Fruit fly (Drosophila melanogaster) whole organism, embryonic: ENCODE results near the gene ppk13.
A peak's percentile ranks its signal among the peaks of the same experiment; 100 is the strongest.

Source experiments
- Bteb2 ChIP-seq: fragments of 200-800 bp; sonication (Bioruptor generic); optimal IDR thresholded peaks from 2 replicates; lab custom pipeline; 2016; ENCODE audit warnings: missing biosample characterization, missing genetic modification characterization
- CG10543 ChIP-seq: fragments of 200-800 bp; sonication (Bioruptor generic); optimal IDR thresholded peaks from 3 replicates; lab custom pipeline; 2017; ENCODE audit warnings: missing biosample characterization, mild to moderate bottlenecking, missing genetic modification characterization, moderate library complexity
- CG10565 ChIP-seq: fragments of 200-800 bp; sonication (Bioruptor generic); optimal IDR thresholded peaks from 3 replicates; lab custom pipeline; 2016; ENCODE audit warnings: missing biosample characterization, mild to moderate bottlenecking, missing genetic modification characterization
- CG13894 ChIP-seq: fragments of 200-800 bp; sonication (Bioruptor generic); optimal IDR thresholded peaks from 3 replicates; lab custom pipeline; 2018; ENCODE audit warnings: missing biosample characterization, mild to moderate bottlenecking, missing genetic modification characterization, moderate library complexity
- CG17385 ChIP-seq: fragments of 200-800 bp; sonication (Bioruptor generic); optimal IDR thresholded peaks from 3 replicates; lab custom pipeline; 2018; ENCODE audit warnings: missing biosample characterization, mild to moderate bottlenecking, missing genetic modification characterization
- CG1832 ChIP-seq: fragments of 200-800 bp; sonication (Bioruptor generic); optimal IDR thresholded peaks from 2 replicates; lab custom pipeline; 2017; ENCODE audit warnings: missing biosample characterization, mild to moderate bottlenecking, missing genetic modification characterization, inconsistent platforms
- CG2202 ChIP-seq: fragments of 200-800 bp; sonication (Bioruptor generic); optimal IDR thresholded peaks from 2 replicates; lab custom pipeline; 2018; ENCODE audit warnings: missing biosample characterization, mild to moderate bottlenecking, missing genetic modification characterization
- CG33213 ChIP-seq: fragments of 200-800 bp; sonication (Bioruptor generic); optimal IDR thresholded peaks from 3 replicates; lab custom pipeline; 2016; ENCODE audit warnings: missing biosample characterization, missing genetic modification characterization
- CG7839 ChIP-seq: fragments of 200-800 bp; sonication (Bioruptor generic); optimal IDR thresholded peaks from 3 replicates; lab custom pipeline; 2018; ENCODE audit warnings: missing biosample characterization, mild to moderate bottlenecking, missing genetic modification characterization, moderate library complexity
- CG9797 ChIP-seq: fragments of 200-800 bp; sonication (Bioruptor generic); optimal IDR thresholded peaks from 3 replicates; lab custom pipeline; 2018; ENCODE audit warnings: missing biosample characterization, mild to moderate bottlenecking, missing genetic modification characterization
- D19A ChIP-seq: fragments of 200-800 bp; optimal IDR thresholded peaks from 3 replicates; lab custom pipeline; 2019; ENCODE audit warnings: missing biosample characterization, mild to moderate bottlenecking, missing genetic modification characterization, moderate library complexity
- Dbx ChIP-seq: fragments of 200-800 bp; sonication (Bioruptor generic); IDR thresholded peaks from 3 replicates; pipeline ENCODE4 v1.3.6; 2022; ENCODE audit warnings: missing biosample characterization, missing genetic modification characterization
- E2f1 ChIP-seq: fragments of 200-800 bp; sonication (Bioruptor generic); IDR thresholded peaks from 2 replicates; pipeline ENCODE4 v1.3.6; 2022; ENCODE audit warnings: missing biosample characterization, missing genetic modification characterization
- Fer1 ChIP-seq: fragments of 200-800 bp; sonication (Bioruptor generic); optimal IDR thresholded peaks from 2 replicates; lab custom pipeline; 2017; ENCODE audit warnings: missing biosample characterization, mild to moderate bottlenecking, missing genetic modification characterization
- HHEX ChIP-seq: fragments of 200-800 bp; sonication (Bioruptor generic); optimal IDR thresholded peaks from 3 replicates; lab custom pipeline; 2017; ENCODE audit warnings: missing biosample characterization, mild to moderate bottlenecking, missing genetic modification characterization, missing genetic modification reagents
- HLH4C ChIP-seq: fragments of 200-800 bp; sonication (Bioruptor generic); IDR thresholded peaks from 3 replicates; pipeline ENCODE4 v1.3.6; 2022; ENCODE audit warnings: missing biosample characterization, missing genetic modification characterization; ENCODE audit not compliant: partially characterized antibody
- HLHmδ ChIP-seq: fragments of 200-800 bp; sonication (Bioruptor generic); optimal IDR thresholded peaks from 2 replicates; lab custom pipeline; 2018; ENCODE audit warnings: missing biosample characterization, mild to moderate bottlenecking, missing genetic modification characterization, moderate library complexity
- Hey ChIP-seq: fragments of 200-800 bp; sonication (Bioruptor generic); optimal IDR thresholded peaks from 3 replicates; lab custom pipeline; 2018; ENCODE audit warnings: missing biosample characterization, mild to moderate bottlenecking, missing genetic modification characterization
- NFAT ChIP-seq: fragments of 200-800 bp; sonication (Bioruptor generic); IDR thresholded peaks from 2 replicates; pipeline ENCODE4 v1.3.6; 2022; ENCODE audit warnings: missing biosample characterization, missing genetic modification characterization
- Nf-YA ChIP-seq: fragments of 200-800 bp; sonication (Bioruptor generic); IDR thresholded peaks from 2 replicates; pipeline ENCODE4 v1.3.6; 2022; ENCODE audit warnings: missing biosample characterization, missing genetic modification characterization
- ara ChIP-seq: fragments of 200-800 bp; sonication (Bioruptor generic); IDR thresholded peaks from 2 replicates; pipeline ENCODE4 v1.3.6; 2022; ENCODE audit warnings: missing biosample characterization, missing genetic modification characterization
- cad ChIP-seq: fragments of >200 bp; optimal IDR thresholded peaks from 2 replicates; lab custom pipeline; 2017; ENCODE audit warnings: missing biosample characterization, missing genetic modification characterization
- chif ChIP-seq, 2 experiments: fragments of 200-800 bp; sonication (Bioruptor generic); optimal IDR thresholded peaks; 3 replicates each; lab custom pipeline; 2016; ENCODE audit warnings: missing biosample characterization in 2 of 2, missing genetic modification characterization in 2 of 2
- crol ChIP-seq: fragments of 200-800 bp; sonication (Bioruptor generic); IDR thresholded peaks from 2 replicates; pipeline ENCODE4 v1.3.6; 2022; ENCODE audit warnings: missing biosample characterization, missing genetic modification characterization
- gem ChIP-seq: fragments of 200-800 bp; sonication (Bioruptor generic); optimal IDR thresholded peaks from 2 replicates; lab custom pipeline; 2019; ENCODE audit warnings: missing biosample characterization, mild to moderate bottlenecking, missing genetic modification characterization, moderate library complexity
- kni ChIP-seq: fragments of 200-800 bp; sonication (Bioruptor generic); optimal IDR thresholded peaks from 3 replicates; lab custom pipeline; 2017; ENCODE audit warnings: mild to moderate bottlenecking, missing biosample characterization, missing genetic modification reagents, missing genetic modification characterization
- lov ChIP-seq, 2 experiments: fragments of 200-800 bp in 1 of 2; fragments of >200 bp in 1 of 2; sonication (Bioruptor generic) in 1 of 2; IDR thresholded peaks in 1 of 2; optimal IDR thresholded peaks in 1 of 2; 2 replicates in 1 of 2; 3 replicates in 1 of 2; pipeline versions ENCODE4 v1.3.6 to Lab custom; 2017 to 2022; ENCODE audit warnings: missing biosample characterization in 1 of 2, missing genetic modification characterization in 1 of 2
- mirr ChIP-seq: fragments of 200-800 bp; sonication (Bioruptor generic); optimal IDR thresholded peaks from 3 replicates; lab custom pipeline; 2018; ENCODE audit warnings: missing biosample characterization, mild to moderate bottlenecking, missing genetic modification characterization
- pho ChIP-seq: fragments of 200-800 bp; sonication (Bioruptor generic); optimal IDR thresholded peaks from 2 replicates; lab custom pipeline; 2016; ENCODE audit warnings: missing biosample characterization, missing genetic modification characterization
- sob ChIP-seq: fragments of 200-800 bp; sonication (Bioruptor generic); IDR thresholded peaks from 2 replicates; pipeline ENCODE4 v1.3.6; 2022; ENCODE audit warnings: missing biosample characterization, missing genetic modification characterization
- tin ChIP-seq: fragments of 200-800 bp; sonication (Bioruptor generic); optimal IDR thresholded peaks from 3 replicates; lab custom pipeline; 2016; ENCODE audit warnings: missing biosample characterization, missing genetic modification characterization
- tio ChIP-seq: fragments of 200-800 bp; sonication (Bioruptor generic); optimal IDR thresholded peaks from 2 replicates; lab custom pipeline; 2017; ENCODE audit warnings: missing biosample characterization, missing genetic modification characterization, inconsistent platforms
- tll ChIP-seq, 2 experiments: fragments of 200-800 bp in 1 of 2; fragments of >200 bp in 1 of 2; sonication (Bioruptor generic) in 1 of 2; optimal IDR thresholded peaks; 2 replicates each; lab custom pipeline; 2017 to 2019; ENCODE audit warnings: missing biosample characterization in 2 of 2, missing genetic modification characterization in 2 of 2, mild to moderate bottlenecking in 1 of 2, moderate library complexity in 1 of 2
- trem ChIP-seq: fragments of 200-800 bp; optimal IDR thresholded peaks from 3 replicates; lab custom pipeline; 2019; ENCODE audit warnings: missing biosample characterization, mild to moderate bottlenecking, missing genetic modification characterization, moderate library complexity
- vvl ChIP-seq: fragments of 200-800 bp; sonication (Bioruptor generic); IDR thresholded peaks from 2 replicates; pipeline ENCODE4 v1.3.6; 2022; ENCODE audit warnings: missing biosample characterization, missing genetic modification characterization
- zen ChIP-seq: fragments of 200-800 bp; sonication (Bioruptor generic); optimal IDR thresholded peaks from 3 replicates; lab custom pipeline; 2018; ENCODE audit warnings: missing biosample characterization, mild to moderate bottlenecking, missing genetic modification characterization, moderate library complexity
- zfh2 ChIP-seq: fragments of 200-800 bp; sonication (Bioruptor generic); optimal IDR thresholded peaks from 2 replicates; lab custom pipeline; 2016; ENCODE audit warnings: missing biosample characterization, missing genetic modification characterization

ppk13 gene

DNA sequence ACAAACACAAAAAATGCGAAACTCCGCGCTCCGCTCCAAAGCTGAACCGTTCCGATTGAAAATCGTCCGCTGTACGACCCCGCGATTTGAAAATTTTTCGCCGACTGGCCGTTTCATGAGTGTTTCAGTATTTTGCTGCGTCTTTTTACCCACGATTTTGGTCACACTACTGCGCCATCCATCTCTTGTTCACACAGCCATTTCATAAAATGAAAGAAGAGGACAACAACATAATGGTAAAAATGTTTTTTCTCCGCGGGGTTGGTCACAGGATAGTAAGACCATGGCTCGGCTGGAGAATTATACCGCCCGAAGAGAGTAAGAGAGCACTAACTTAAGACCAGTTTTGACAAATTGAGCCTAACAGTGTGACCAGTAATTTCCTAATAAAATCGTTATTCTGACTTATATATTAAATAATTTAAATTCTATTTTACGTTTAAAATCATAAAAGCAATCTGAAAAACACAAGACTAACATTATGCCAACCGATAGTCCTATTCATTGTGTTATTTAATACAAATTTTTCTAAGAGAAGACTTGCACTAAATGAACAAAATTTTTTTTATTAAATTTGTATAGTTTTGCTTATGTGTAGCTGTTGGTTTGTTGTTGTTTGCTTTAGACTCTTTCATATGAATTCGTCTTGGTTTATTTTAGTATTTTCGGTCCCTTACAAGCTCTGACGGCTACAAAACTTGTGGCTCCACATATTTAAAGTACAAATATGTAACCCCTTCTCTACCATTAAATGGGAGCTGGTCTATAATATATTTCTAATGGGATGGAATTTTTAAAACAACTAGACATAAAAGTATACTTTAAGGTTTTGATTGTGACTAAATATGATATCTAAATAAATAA is 36.4 kb downstream of the ppk13 start, which contains the start of gene CG42238 (continued):
- no peak for TF ChIP-seq tio (GFP tag; lab: Kevin White, UChicago)
- TF ChIP-seq pho (GFP tag; lab: Kevin White, UChicago) = no peak
- TF ChIP-seq mirr (GFP tag; lab: Kevin White, UChicago) = peak; percentile 5
- peak; percentile 95 for TF ChIP-seq CG9797 (GFP tag; lab: Kevin White, UChicago)
- no peak for TF ChIP-seq tin (GFP tag; lab: Kevin White, UChicago)
- TF ChIP-seq sob (GFP tag; lab: Robert Waterston, UW) = 0 out of 2 replicates have a peak, but pooled peaks have one; percentile 41
- peak; percentile 76 for TF ChIP-seq CG1832 (GFP tag; lab: Kevin White, UChicago)
- TF ChIP-seq HLHmδ = peak; percentile 32
- TF ChIP-seq chif (GFP tag; optimal IDR thresholded peaks at IDR 0.05; lab: Kevin White, UChicago) = no peak
- TF ChIP-seq CG10565 (GFP tag; lab: Kevin White, UChicago) = no peak
- TF ChIP-seq CG2202 (tag; lab: Kevin White, UChicago) = no peak
- no peak for TF ChIP-seq lov (optimal IDR thresholded peaks at IDR 0.05; lab: Kevin White, UChicago)
- 0 out of 3 replicates have a peak, but pooled peaks have one; percentile 50 for TF ChIP-seq lov (GFP tag; IDR thresholded peaks at IDR 0.05; lab: Robert Waterston, UW)
- TF ChIP-seq Nf-YA (GFP tag; lab: Robert Waterston, UW) = 0 out of 2 replicates have a peak, but pooled peaks have one; percentile 10
- peak; percentile 30 for TF ChIP-seq Fer1 (GFP tag; lab: Kevin White, UChicago)
- TF ChIP-seq CG7839 (tag; lab: Kevin White, UChicago) = no peak
- peak; percentile 0 for TF ChIP-seq gem (tag; lab: Kevin White, UChicago)
- no peak for TF ChIP-seq D19A (tag; lab: Kevin White, UChicago)
- TF ChIP-seq trem (tag; lab: Kevin White, UChicago) = peak; percentile 10
- no peak for TF ChIP-seq ara (GFP tag; lab: Robert Waterston, UW)
- no peak; the same call in 1 of the 2 replicates for TF ChIP-seq NFAT
- peak; percentile 52 for TF ChIP-seq crol (GFP tag; lab: Robert Waterston, UW)
- TF ChIP-seq CG33213 (GFP tag; lab: Kevin White, UChicago) = peak; percentile 86
- TF ChIP-seq HLH4C (GFP tag; lab: Robert Waterston, UW) = 0 out of 3 replicates have a peak, but pooled peaks have one; percentile 21
- TF ChIP-seq Hey (tag; lab: Kevin White, UChicago) = no peak
- TF ChIP-seq zfh2 (GFP tag; lab: Kevin White, UChicago) = peak; percentile 9
- peak; percentile 7; the same call in 1 of the 2 replicates for TF ChIP-seq E2f1 (GFP tag; lab: Robert Waterston, UW)
- no peak for TF ChIP-seq CG17385 (GFP tag; lab: Kevin White, UChicago)
- 0 out of 3 replicates have a peak, but pooled peaks have one; percentile 26 for TF ChIP-seq Dbx (GFP tag; lab: Robert Waterston, UW)
- TF ChIP-seq Bteb2 = no peak
- TF ChIP-seq CG13894 (tag; lab: Kevin White, UChicago) = peak; percentile 34

- no peak for TF ChIP-seq CG10543 (GFP tag; lab: Kevin White, UChicago)
- peak; percentile 18 for TF ChIP-seq zen (tag; lab: Kevin White, UChicago)
- no peak for TF ChIP-seq HHEX (GFP tag; lab: Kevin White, UChicago)
- peak in 1 of 2 experiments; percentile 96 for TF ChIP-seq tll (GFP tag; optimal IDR thresholded peaks at IDR 0.05; lab: Kevin White, UChicago)
- peak; percentile 84 for TF ChIP-seq cad (GFP tag; lab: Kevin White, UChicago)
- 0 out of 2 replicates have a peak, but pooled peaks have one; percentile 17 for TF ChIP-seq vvl (GFP tag; lab: Robert Waterston, UW)
- TF ChIP-seq kni (GFP tag; lab: Kevin White, UChicago) = peak; percentile 73
These were observed 47.8 kb downstream of the ppk13 start for dm6 chr2L:21040719-21041118.
